Fruit fly (Drosophila melanogaster): Measurements from ENCODE around the gene CG11151.

CG11151 gene

dm6 chrX:13753775-13754174, 14.2 kb downstream of the CG11151 start:
- TF ChIP-seq odd (GFP tag; optimal IDR thresholded peaks at IDR 0.05), result no peak
- TF ChIP-seq sens (GFP tag), result peak; percentile 5
- peak; percentile 1 for TF ChIP-seq CG13624 (GFP tag; optimal IDR thresholded peaks at IDR 0.05)
- TF ChIP-seq corto (GFP tag; optimal IDR thresholded peaks at IDR 0.05), result no peak
- TF ChIP-seq az2 (GFP tag; optimal IDR thresholded peaks at IDR 0.05), result no peak

dm6 chrX:13754476-13754875, 14.9 kb downstream of the CG11151 start:
- TF ChIP-seq CG2120 (GFP tag; optimal IDR thresholded peaks at IDR 0.05) (peak; percentile 5), hb (GFP tag; IDR thresholded peaks at IDR 0.05; ENCODE audit: partially characterized antibody) (no peak), Stat92E (GFP tag; optimal IDR thresholded peaks at IDR 0.05) (no peak), nom (GFP tag; optimal IDR thresholded peaks at IDR 0.05) (peak; percentile 68), CG10147 (GFP tag; optimal IDR thresholded peaks at IDR 0.05) (no peak), CG32532 (GFP tag; IDR thresholded peaks at IDR 0.05) (peak; percentile 29; the same call in 1 of the 2 replicates), Hsf (GFP tag; optimal IDR thresholded peaks at IDR 0.05) (peak; percentile 9), slbo (GFP tag; IDR thresholded peaks at IDR 0.05) (0 out of 2 replicates have a peak, but pooled peaks have one; percentile 9), Meics (GFP tag; optimal IDR thresholded peaks at IDR 0.05) (peak; percentile 12), Ravus (GFP tag; IDR thresholded peaks at IDR 0.05) (no peak), abd-A (tag; optimal IDR thresholded peaks at IDR 0.05) (no peak), sqz (GFP tag; optimal IDR thresholded peaks at IDR 0.05) (peak; percentile 63), Trl (optimal IDR thresholded peaks at IDR 0.05) (peak in 1 of 2 experiments; percentile 9), Trl (GFP tag; optimal IDR thresholded peaks at IDR 0.05) (no peak), CG7928 (GFP tag; optimal IDR thresholded peaks at IDR 0.05) (no peak), CG1603 (tag; optimal IDR thresholded peaks at IDR 0.05) (no peak), Rfx (GFP tag; IDR thresholded peaks at IDR 0.05) (peak; percentile 28; the same call in 1 of the 2 replicates), dysf (GFP tag; IDR thresholded peaks at IDR 0.05) (peak; percentile 8; the same call in 1 of the 3 replicates), zen2 (GFP tag; IDR thresholded peaks at IDR 0.05; ENCODE audit: partially characterized antibody) (no peak), insv (GFP tag; optimal IDR thresholded peaks at IDR 0.05) (peak in 1 of 2 experiments; percentile 69), grn (GFP tag; optimal IDR thresholded peaks at IDR 0.05) (no peak), rib (GFP tag; IDR thresholded peaks at IDR 0.05) (0 out of 2 replicates have a peak, but pooled peaks have one; percentile 28), CG11696 (GFP tag; IDR thresholded peaks at IDR 0.05) (peak; percentile 77), CG13287 (GFP tag; IDR thresholded peaks at IDR 0.05; ENCODE audit: partially characterized antibody) (no peak), HmgZ (tag; optimal IDR thresholded peaks at IDR 0.05) (no peak), Dek (tag; optimal IDR thresholded peaks at IDR 0.05) (no peak), CG7372 (GFP tag; IDR thresholded peaks at IDR 0.05) (no peak), Drgx (GFP tag; IDR thresholded peaks at IDR 0.05) (peak; percentile 60), CG12769 (tag; optimal IDR thresholded peaks at IDR 0.05) (no peak), CHES-1-like (GFP tag; optimal IDR thresholded peaks at IDR 0.05) (no peak), gcm2 (GFP tag; optimal IDR thresholded peaks at IDR 0.05) (no peak), CG4360 (GFP tag; IDR thresholded peaks at IDR 0.05) (peak; percentile 61), CG15269 (tag; optimal IDR thresholded peaks at IDR 0.05) (peak; percentile 21), disco-r (GFP tag; optimal IDR thresholded peaks at IDR 0.05) (no peak), psq (GFP tag; optimal IDR thresholded peaks at IDR 0.05) (peak; percentile 50), CG9437 (GFP tag; optimal IDR thresholded peaks at IDR 0.05) (no peak), CG34422 (GFP tag; IDR thresholded peaks at IDR 0.05) (peak; percentile 51; the same call in 1 of the 3 replicates), CG6765 (GFP tag; optimal IDR thresholded peaks at IDR 0.05) (peak; percentile 40), corto (GFP tag; optimal IDR thresholded peaks at IDR 0.05) (peak; percentile 19), CG31441 (GFP tag; IDR thresholded peaks at IDR 0.05) (no peak), trh (GFP tag; optimal IDR thresholded peaks at IDR 0.05) (no peak), CG15514 (GFP tag; optimal IDR thresholded peaks at IDR 0.05) (peak; percentile 20), bsh (GFP tag; optimal IDR thresholded peaks at IDR 0.05) (peak in 1 of 2 experiments; percentile 92), CG15073 (GFP tag; optimal IDR thresholded peaks at IDR 0.05) (peak; percentile 64)
